Fruit fly (Drosophila melanogaster) whole organism, wandering third instar larva: Measurements from ENCODE around the gene Pex14.

Experiments
- Abd-B ChIP-seq: fragments of >200 bp; optimal IDR thresholded peaks from 2 replicates; lab custom pipeline; 2017; ENCODE audit warnings: missing biosample characterization, missing genetic modification characterization
- CG32264 ChIP-seq: fragments of 200-800 bp; sonication (Bioruptor generic); optimal IDR thresholded peaks from 2 replicates; lab custom pipeline; 2016; ENCODE audit warnings: missing biosample characterization, missing genetic modification characterization
- CrebA ChIP-seq: fragments of 200-800 bp; sonication (Bioruptor generic); optimal IDR thresholded peaks from 2 replicates; lab custom pipeline; 2016; ENCODE audit warnings: missing biosample characterization, mild to moderate bottlenecking, missing genetic modification characterization, borderline replicate concordance
- Dfd ChIP-seq: fragments of >200 bp; optimal IDR thresholded peaks from 2 replicates; lab custom pipeline; 2017; ENCODE audit warnings: missing biosample characterization, missing genetic modification characterization
- Dif ChIP-seq: fragments of 200-275, 200-300 bp; sonication (Bioruptor generic); optimal IDR thresholded peaks from 2 replicates; lab custom pipeline; 2018; ENCODE audit warnings: missing biosample characterization, missing genetic modification characterization; ENCODE audit not compliant: partially characterized antibody
- GATAd ChIP-seq: sonication (Bioruptor generic); optimal IDR thresholded peaks from 2 replicates; lab custom pipeline; 2016; ENCODE audit warnings: missing biosample characterization, missing genetic modification characterization
- HLH106 ChIP-seq: fragments of 200-800 bp; optimal IDR thresholded peaks from 3 replicates; lab custom pipeline; 2019; ENCODE audit warnings: missing biosample characterization, mild to moderate bottlenecking, missing genetic modification characterization, moderate library complexity
- Hnf4 ChIP-seq: fragments of 200-800 bp; sonication (Bioruptor generic); optimal IDR thresholded peaks from 2 replicates; lab custom pipeline; 2016; ENCODE audit warnings: missing biosample characterization, mild to moderate bottlenecking, missing genetic modification characterization
- Hr78 ChIP-seq: fragments of >200 bp; optimal IDR thresholded peaks from 2 replicates; lab custom pipeline; 2017; ENCODE audit warnings: missing biosample characterization, missing genetic modification characterization
- Hr83 ChIP-seq: fragments of 200-300 bp; sonication (Bioruptor generic); optimal IDR thresholded peaks from 2 replicates; lab custom pipeline; 2016; ENCODE audit warnings: missing biosample characterization, mild to moderate bottlenecking, missing genetic modification characterization, moderate library complexity; ENCODE audit not compliant: poor library complexity, severe bottlenecking
- Jra ChIP-seq: sonication (Bioruptor generic); optimal IDR thresholded peaks from 2 replicates; lab custom pipeline; 2016; ENCODE audit warnings: missing biosample characterization, missing genetic modification characterization
- Mio ChIP-seq: sonication (Bioruptor generic); optimal IDR thresholded peaks from 2 replicates; lab custom pipeline; 2016; ENCODE audit warnings: missing biosample characterization, missing genetic modification characterization
- N ChIP-seq: fragments of >200 bp; optimal IDR thresholded peaks from 2 replicates; lab custom pipeline; 2018; ENCODE audit warnings: missing biosample characterization, missing external identifiers, missing genetic modification characterization
- OdsH ChIP-seq: fragments of 200-800 bp; sonication (Bioruptor generic); optimal IDR thresholded peaks from 2 replicates; lab custom pipeline; 2016; ENCODE audit warnings: missing biosample characterization, mild to moderate bottlenecking, missing genetic modification characterization
- Rel ChIP-seq, 2 experiments: fragments of 200-800 bp; sonication (Bioruptor generic) in 1 of 2; optimal IDR thresholded peaks; 2 replicates in 1 of 2; 3 replicates in 1 of 2; lab custom pipeline; 2016 to 2019; ENCODE audit warnings: mild to moderate bottlenecking in 2 of 2, missing biosample characterization in 2 of 2, missing genetic modification characterization in 2 of 2, moderate library complexity in 1 of 2
- Sp1 ChIP-seq: fragments of 200-800 bp; sonication (Bioruptor generic); optimal IDR thresholded peaks from 3 replicates; lab custom pipeline; 2019; ENCODE audit warnings: missing biosample characterization, mild to moderate bottlenecking, missing genetic modification characterization, moderate library complexity
- Vsx2 ChIP-seq: fragments of 200-300, 225-300 bp; sonication (Bioruptor generic); optimal IDR thresholded peaks from 2 replicates; lab custom pipeline; 2018; ENCODE audit warnings: missing biosample characterization, missing genetic modification characterization; ENCODE audit not compliant: partially characterized antibody
- br ChIP-seq: fragments of 200-800 bp; sonication (Bioruptor generic); optimal IDR thresholded peaks from 2 replicates; lab custom pipeline; 2016; ENCODE audit warnings: missing biosample characterization, missing genetic modification characterization
- brk ChIP-seq: fragments of 200-800 bp; sonication (Bioruptor generic); optimal IDR thresholded peaks from 2 replicates; lab custom pipeline; 2016; ENCODE audit warnings: missing biosample characterization, mild to moderate bottlenecking, missing genetic modification characterization
- dl ChIP-seq, 2 experiments: fragments of 175-275, 200-275 bp in 1 of 2; fragments of 200-275 bp in 1 of 2; sonication (Bioruptor generic); optimal IDR thresholded peaks; lab custom pipeline; 2018; ENCODE audit warnings: mild to moderate bottlenecking in 2 of 2, missing biosample characterization in 2 of 2, missing genetic modification characterization in 2 of 2, moderate library complexity in 2 of 2; ENCODE audit not compliant: partially characterized antibody in 2 of 2, insufficient read depth in 1 of 2
- dmrt93B ChIP-seq: fragments of 200-800 bp; sonication (Bioruptor generic); optimal IDR thresholded peaks from 2 replicates; lab custom pipeline; 2018; ENCODE audit warnings: missing biosample characterization, mild to moderate bottlenecking, missing genetic modification characterization
- dsf ChIP-seq: sonication (Bioruptor generic); optimal IDR thresholded peaks from 2 replicates; lab custom pipeline; 2016; ENCODE audit warnings: missing biosample characterization, missing genetic modification characterization, borderline replicate concordance
- ey ChIP-seq: fragments of 200-800 bp; sonication (Bioruptor generic); optimal IDR thresholded peaks from 2 replicates; lab custom pipeline; 2016; ENCODE audit warnings: missing biosample characterization, missing genetic modification characterization
- foxo ChIP-seq, 2 experiments: fragments of 200-800 bp; sonication (Bioruptor generic); optimal IDR thresholded peaks; 2 replicates in 1 of 2; 3 replicates in 1 of 2; lab custom pipeline; 2016 to 2017; ENCODE audit warnings: missing biosample characterization in 2 of 2, missing genetic modification characterization in 2 of 2
- fru ChIP-seq: fragments of 200-800 bp; sonication (Bioruptor generic); optimal IDR thresholded peaks from 3 replicates; lab custom pipeline; 2016; ENCODE audit warnings: missing biosample characterization, mild to moderate bottlenecking, missing genetic modification characterization
- h ChIP-seq: fragments of 200-800 bp; sonication (Bioruptor generic); optimal IDR thresholded peaks from 3 replicates; lab custom pipeline; 2016; ENCODE audit warnings: missing biosample characterization, mild to moderate bottlenecking, missing genetic modification characterization
- jim ChIP-seq: fragments of 175-275, 200-325 bp; sonication (Bioruptor generic); optimal IDR thresholded peaks from 2 replicates; lab custom pipeline; 2016; ENCODE audit warnings: missing biosample characterization, mild to moderate bottlenecking, missing genetic modification characterization
- lola ChIP-seq: fragments of >200 bp; optimal IDR thresholded peaks from 2 replicates; lab custom pipeline; 2017; ENCODE audit warnings: missing biosample characterization, missing genetic modification characterization
- pan ChIP-seq: fragments of >200 bp; optimal IDR thresholded peaks from 2 replicates; lab custom pipeline; 2017
- psq ChIP-seq: fragments of 200-800 bp; sonication (Bioruptor generic); optimal IDR thresholded peaks from 3 replicates; lab custom pipeline; 2017; ENCODE audit warnings: missing biosample characterization, mild to moderate bottlenecking, missing genetic modification characterization, moderate library complexity
- rgr ChIP-seq: fragments of 200-800 bp; sonication (Bioruptor generic); optimal IDR thresholded peaks from 3 replicates; lab custom pipeline; 2016; ENCODE audit warnings: missing biosample characterization, mild to moderate bottlenecking, missing genetic modification characterization
- sage ChIP-seq: fragments of 200-800 bp; sonication (Bioruptor generic); optimal IDR thresholded peaks from 2 replicates; lab custom pipeline; 2016; ENCODE audit warnings: missing biosample characterization, mild to moderate bottlenecking, missing genetic modification characterization
- sv ChIP-seq: fragments of 200-800 bp; sonication (Bioruptor generic); optimal IDR thresholded peaks from 3 replicates; lab custom pipeline; 2016; ENCODE audit warnings: missing biosample characterization, missing genetic modification characterization
- tai ChIP-seq: sonication (Bioruptor generic); optimal IDR thresholded peaks from 2 replicates; lab custom pipeline; 2016; ENCODE audit warnings: missing biosample characterization, missing genetic modification characterization
- usp ChIP-seq: fragments of >200 bp; optimal IDR thresholded peaks from 2 replicates; lab custom pipeline; 2017; ENCODE audit warnings: missing biosample characterization, missing genetic modification characterization
- woc ChIP-seq: sonication (Bioruptor generic); optimal IDR thresholded peaks from 2 replicates; lab custom pipeline; 2016; ENCODE audit warnings: missing biosample characterization, mild to moderate bottlenecking, missing genetic modification characterization

Gene Pex14

dm6 chr3L:20817927-20818326 lies 39.3 kb downstream of the Pex14 start, which contains the start of gene Mst77F:
Mst77F (minus strand) TSS chr3L:20818027.
- TF ChIP-seq Mio (GFP tag; lab: Kevin White, UChicago) (no peak), OdsH (GFP tag; lab: Kevin White, UChicago) (no peak), usp (GFP tag; lab: Kevin White, UChicago) (no peak), dmrt93B (GFP tag; lab: Kevin White, UChicago) (no peak), Hnf4 (no peak)

- TF ChIP-seq fru (GFP tag; lab: Kevin White, UChicago) (no peak), sage (peak; percentile 71), Sp1 (no peak), Abd-B (GFP tag; lab: Kevin White, UChicago) (no peak), Hr83 (GFP tag; lab: Kevin White, UChicago) (no peak), Jra (GFP tag; lab: Kevin White, UChicago) (no peak), dl (GFP tag; optimal IDR thresholded peaks at IDR 0.05; lab: Kevin White, UChicago; ENCODE audit: insufficient read depth in 1 of 2, partially characterized antibody in 2 of 2) (peak in 1 of 2 experiments; percentile 39), N (no peak), CrebA (GFP tag; lab: Kevin White, UChicago) (no peak), Dif (no peak), Hnf4 (no peak), Hr78 (no peak), dsf (no peak), dmrt93B (GFP tag; lab: Kevin White, UChicago) (no peak), HLH106 (tag; lab: Kevin White, UChicago) (no peak), Vsx2 (GFP tag; lab: Kevin White, UChicago) (no peak), psq (no peak), lola (GFP tag; lab: Kevin White, UChicago) (peak; percentile 88), OdsH (GFP tag; lab: Kevin White, UChicago) (no peak), br (no peak), Dfd (GFP tag; lab: Kevin White, UChicago) (peak; percentile 98), woc (GFP tag; lab: Kevin White, UChicago) (no peak), Rel (GFP tag; optimal IDR thresholded peaks at IDR 0.05; lab: Kevin White, UChicago) (no peak), Rel (tag; optimal IDR thresholded peaks at IDR 0.05; lab: Kevin White, UChicago) (no peak), Mio (GFP tag; lab: Kevin White, UChicago) (no peak)
Observed at dm6 chr3L:20823206-20823803, 44.7 kb downstream of the Pex14 start.

- TF ChIP-seq HLH106 (tag; lab: Kevin White, UChicago) (peak; percentile 56), Dfd (GFP tag; lab: Kevin White, UChicago) (no peak), GATAd (GFP tag; lab: Kevin White, UChicago) (no peak), foxo (GFP tag; optimal IDR thresholded peaks at IDR 0.05; lab: Kevin White, UChicago) (peak; percentile 13 to 64), woc (GFP tag; lab: Kevin White, UChicago) (no peak), h (GFP tag; lab: Kevin White, UChicago) (peak; percentile 66), jim (GFP tag; lab: Kevin White, UChicago) (no peak), CG32264 (GFP tag; lab: Kevin White, UChicago) (no peak), fru (GFP tag; lab: Kevin White, UChicago) (peak; percentile 39), dmrt93B (GFP tag; lab: Kevin White, UChicago) (peak; percentile 40), ey (GFP tag; lab: Kevin White, UChicago) (peak; percentile 38), tai (no peak), dl (GFP tag; optimal IDR thresholded peaks at IDR 0.05; lab: Kevin White, UChicago; ENCODE audit: insufficient read depth in 1 of 2, partially characterized antibody in 2 of 2) (peak in 1 of 2 experiments; percentile 13), Mio (GFP tag; lab: Kevin White, UChicago) (no peak), Dif (no peak), psq (peak; percentile 36), sage (peak; percentile 48), rgr (GFP tag; lab: Kevin White, UChicago) (peak; percentile 62), OdsH (GFP tag; lab: Kevin White, UChicago) (peak; percentile 54), pan (lab: Kevin White, UChicago) (no peak), brk (no peak), sv (GFP tag; lab: Kevin White, UChicago) (no peak), br (peak; percentile 32), Rel (GFP tag; optimal IDR thresholded peaks at IDR 0.05; lab: Kevin White, UChicago) (no peak), Rel (tag; optimal IDR thresholded peaks at IDR 0.05; lab: Kevin White, UChicago) (no peak)
Observed at dm6 chr3L:20826950-20827910, 48.6 kb downstream of the Pex14 start.
